Worm (Caenorhabditis elegans): Measurements from ENCODE around the gene flp-25.

DNA sequence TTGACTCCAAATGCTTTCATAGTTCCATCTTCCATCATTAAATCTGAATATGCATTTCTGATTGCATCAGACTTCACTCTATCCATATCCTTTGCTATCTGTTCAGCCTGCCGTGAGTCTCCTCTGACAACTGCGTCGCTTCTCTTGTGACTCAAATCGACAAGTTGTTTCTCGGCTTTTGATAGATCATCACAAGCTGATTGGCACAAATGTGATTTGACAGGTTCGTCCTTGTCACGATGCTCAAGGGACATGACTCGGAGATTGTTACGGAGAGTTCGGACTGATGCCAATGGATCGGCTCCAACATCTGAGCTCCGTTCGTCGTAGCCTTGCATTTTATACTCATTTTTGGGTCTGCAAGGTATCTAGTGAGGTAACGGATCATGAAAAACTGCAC is 32.6 kb upstream of the flp-25 start:
- TF ChIP-seq sptf-1 (tag; optimal IDR thresholded peaks at IDR 0.05): no peak
- no peak for TF ChIP-seq elt-3 (tag; optimal IDR thresholded peaks at IDR 0.05)
- TF ChIP-seq lin-13 (tag; optimal IDR thresholded peaks at IDR 0.05): no peak
- no peak for TF ChIP-seq nhr-76 (tag; optimal IDR thresholded peaks at IDR 0.05)
- no peak for TF ChIP-seq lin-32 (GFP tag; optimal IDR thresholded peaks at IDR 0.05)
